Worm (Caenorhabditis elegans) whole organism, early embryonic: Measurements from ENCODE around the gene hmp-1.

ENCODE experiments used
- aly-1 ChIP-seq: sonication (generic microtip); optimal IDR thresholded peaks from 2 replicates; lab custom pipeline; 2016; ENCODE audit warnings: missing genetic modification characterization, missing compliant biosample characterization
- ama-1 ChIP-seq: fragments of 150-350 bp; optimal IDR thresholded peaks from 2 replicates; lab custom pipeline; 2014
- ceh-13 ChIP-seq: fragments of 200-800 bp; sonication (Bioruptor generic); optimal IDR thresholded peaks from 2 replicates; lab custom pipeline; 2018; ENCODE audit warnings: mild to moderate bottlenecking, missing genetic modification characterization, missing compliant biosample characterization
- flt-1 ChIP-seq: fragments of 200-800 bp; sonication (Bioruptor generic); IDR thresholded peaks from 2 replicates; pipeline ENCODE4 v1.3.6; 2022; ENCODE audit warnings: missing genetic modification characterization, missing compliant biosample characterization
- tra-4 ChIP-seq: sonication (generic microtip); optimal IDR thresholded peaks from 2 replicates; lab custom pipeline; 2017; ENCODE audit warnings: missing genetic modification characterization, missing compliant biosample characterization

DNA sequence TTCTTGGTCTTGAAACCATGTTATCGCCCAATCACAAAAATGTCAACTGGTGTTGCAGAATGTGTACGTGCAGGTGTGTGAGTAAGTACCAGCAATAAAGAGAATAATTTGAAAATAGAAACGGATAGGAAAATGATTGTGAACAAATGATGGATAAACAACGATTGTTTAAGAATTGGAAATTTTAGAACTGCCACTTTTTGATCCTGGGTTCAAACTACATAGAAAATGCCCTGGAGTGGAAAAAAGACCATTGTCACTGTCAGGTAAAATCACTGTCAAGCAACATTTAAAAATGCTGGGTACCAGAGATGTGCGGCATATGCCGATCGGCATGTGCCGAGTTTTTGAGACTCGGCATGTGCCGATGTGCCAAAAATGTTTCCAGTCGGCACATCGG lies 37.5 kb downstream of the hmp-1 start:
- TF ChIP-seq ama-1 (lab: Kevin White, UChicago) (no peak), tra-4 (no peak), ceh-13 (GFP tag; lab: Kevin White, UChicago) (no peak), aly-1 (no peak), flt-1 (GFP tag; lab: Robert Waterston, UW) (no peak)
